Fruit fly (Drosophila melanogaster) whole organism, embryonic: ENCODE measurements around the gene CG4293.
A peak's percentile ranks its signal among the peaks of the same experiment; 100 is the strongest.

Experiments
- ATbp ChIP-seq: fragments of 200-800 bp; sonication (Bioruptor generic); optimal IDR thresholded peaks from 2 replicates; lab custom pipeline; 2017; ENCODE audit warnings: missing biosample characterization, mild to moderate bottlenecking, missing genetic modification characterization, missing genetic modification reagents
- BEAF-32 ChIP-seq: fragments of 200-800 bp; sonication (Bioruptor generic); optimal IDR thresholded peaks from 3 replicates; lab custom pipeline; 2017; ENCODE audit warnings: missing biosample characterization, missing genetic modification characterization, mild to moderate bottlenecking, moderate library complexity, missing genetic modification reagents
- C15 ChIP-seq: fragments of 200-800 bp; sonication (Bioruptor generic); IDR thresholded peaks from 3 replicates; pipeline ENCODE4 v1.3.6; 2022; ENCODE audit warnings: missing biosample characterization, missing genetic modification characterization
- CG10431 ChIP-seq: fragments of 200-800 bp; sonication (Bioruptor generic); optimal IDR thresholded peaks from 3 replicates; lab custom pipeline; 2018; ENCODE audit warnings: missing biosample characterization, mild to moderate bottlenecking, missing genetic modification characterization
- CG10979 ChIP-seq: fragments of 200-800 bp; sonication (Bioruptor generic); optimal IDR thresholded peaks from 2 replicates; lab custom pipeline; 2018; ENCODE audit warnings: missing biosample characterization, mild to moderate bottlenecking, missing genetic modification characterization, moderate library complexity
- CG11695 ChIP-seq: fragments of 200-800 bp; sonication (Bioruptor generic); IDR thresholded peaks from 3 replicates; pipeline ENCODE4 v1.3.6; 2022; ENCODE audit warnings: missing biosample characterization, missing genetic modification characterization
- CG12744 ChIP-seq: fragments of 200-800 bp; sonication (Bioruptor generic); optimal IDR thresholded peaks from 2 replicates; lab custom pipeline; 2016; ENCODE audit warnings: missing biosample characterization, missing genetic modification characterization
- CG14014 ChIP-seq: fragments of 200-800 bp; sonication (Bioruptor generic); IDR thresholded peaks from 2 replicates; pipeline ENCODE4 v1.3.6; 2022; ENCODE audit warnings: missing biosample characterization, missing genetic modification characterization
- CG14441 ChIP-seq: fragments of 200-800 bp; sonication (Bioruptor generic); IDR thresholded peaks from 2 replicates; pipeline ENCODE4 v1.3.6; 2022; ENCODE audit warnings: missing biosample characterization, missing genetic modification characterization
- CG15073 ChIP-seq: fragments of 200-800 bp; sonication (Bioruptor generic); optimal IDR thresholded peaks from 2 replicates; lab custom pipeline; 2016; ENCODE audit warnings: missing biosample characterization, missing genetic modification characterization
- CG15269 ChIP-seq: fragments of 200-800 bp; sonication (Bioruptor generic); optimal IDR thresholded peaks from 2 replicates; lab custom pipeline; 2018; ENCODE audit warnings: missing biosample characterization, mild to moderate bottlenecking, missing genetic modification characterization, moderate library complexity
- CG15479 ChIP-seq: fragments of 200-800 bp; sonication (Bioruptor generic); optimal IDR thresholded peaks from 3 replicates; lab custom pipeline; 2019; ENCODE audit warnings: missing biosample characterization, mild to moderate bottlenecking, missing genetic modification characterization, moderate library complexity
- CG17186 ChIP-seq: fragments of 200-800 bp; sonication (Bioruptor generic); optimal IDR thresholded peaks from 3 replicates; lab custom pipeline; 2017; ENCODE audit warnings: missing biosample characterization, missing genetic modification reagents, missing genetic modification characterization
- CG32772 ChIP-seq: fragments of 200-800 bp; sonication (Bioruptor generic); IDR thresholded peaks from 2 replicates; pipeline ENCODE4 v1.3.6; 2022; ENCODE audit warnings: missing biosample characterization, missing genetic modification characterization
- CG3281 ChIP-seq: fragments of 200-800 bp; sonication (Bioruptor generic); optimal IDR thresholded peaks from 3 replicates; lab custom pipeline; 2017; ENCODE audit warnings: missing biosample characterization, mild to moderate bottlenecking, missing genetic modification characterization
- CG3838 ChIP-seq: fragments of 200-800 bp; sonication (Bioruptor generic); optimal IDR thresholded peaks from 3 replicates; lab custom pipeline; 2016; ENCODE audit warnings: missing biosample characterization, missing genetic modification characterization
- CG7372 ChIP-seq: fragments of 200-800 bp; sonication (Bioruptor generic); IDR thresholded peaks from 2 replicates; pipeline ENCODE4 v1.3.6; 2022; ENCODE audit warnings: missing biosample characterization, missing genetic modification characterization
- CG7987 ChIP-seq: fragments of 200-800 bp; sonication (Bioruptor generic); optimal IDR thresholded peaks from 2 replicates; lab custom pipeline; 2018; ENCODE audit warnings: missing biosample characterization, mild to moderate bottlenecking, missing genetic modification characterization, moderate library complexity
- D ChIP-seq, 2 experiments: fragments of 200-800 bp in 1 of 2; fragments of >200 bp in 1 of 2; sonication (Bioruptor generic) in 1 of 2; optimal IDR thresholded peaks; 2 replicates in 1 of 2; 3 replicates in 1 of 2; lab custom pipeline; 2017; ENCODE audit warnings: mild to moderate bottlenecking in 1 of 2, missing biosample characterization in 1 of 2, missing genetic modification characterization in 1 of 2, missing genetic modification reagents in 1 of 2
- Doc3 ChIP-seq: fragments of 200-800 bp; sonication (Bioruptor generic); IDR thresholded peaks from 3 replicates; pipeline ENCODE4 v1.3.6; 2022; ENCODE audit warnings: missing biosample characterization, missing genetic modification characterization; ENCODE audit not compliant: partially characterized antibody
- Dp ChIP-seq: fragments of 200-800 bp; sonication (Bioruptor generic); optimal IDR thresholded peaks from 2 replicates; lab custom pipeline; 2018; ENCODE audit warnings: missing biosample characterization, mild to moderate bottlenecking, missing genetic modification characterization, moderate library complexity
- Fer2 ChIP-seq: fragments of 200-800 bp; sonication (Bioruptor generic); optimal IDR thresholded peaks from 2 replicates; lab custom pipeline; 2018; ENCODE audit warnings: missing biosample characterization, mild to moderate bottlenecking, missing genetic modification characterization, moderate library complexity
- GATAe ChIP-seq: fragments of 200-800 bp; sonication (Bioruptor generic); conservative IDR thresholded peaks from 2 replicates; pipeline ENCODE4 v1.3.6; 2022; ENCODE audit warnings: missing biosample characterization, missing genetic modification characterization
- H2.0 ChIP-seq: fragments of 200-800 bp; sonication (Bioruptor generic); IDR thresholded peaks from 2 replicates; pipeline ENCODE4 v1.3.6; 2022; ENCODE audit warnings: missing biosample characterization, missing genetic modification characterization
- HLH4C ChIP-seq: fragments of 200-800 bp; sonication (Bioruptor generic); IDR thresholded peaks from 3 replicates; pipeline ENCODE4 v1.3.6; 2022; ENCODE audit warnings: missing biosample characterization, missing genetic modification characterization; ENCODE audit not compliant: partially characterized antibody
- Hmx ChIP-seq: fragments of 200-800 bp; sonication (Bioruptor generic); optimal IDR thresholded peaks from 2 replicates; lab custom pipeline; 2016; ENCODE audit warnings: missing biosample characterization, missing genetic modification characterization
- Kr ChIP-seq: fragments of 200-800 bp; sonication (Bioruptor generic); optimal IDR thresholded peaks from 2 replicates; lab custom pipeline; 2017; ENCODE audit warnings: missing biosample characterization, mild to moderate bottlenecking, missing genetic modification characterization
- MESR4 ChIP-seq: fragments of 200-800 bp; sonication (Bioruptor generic); optimal IDR thresholded peaks from 2 replicates; lab custom pipeline; 2018; ENCODE audit warnings: missing biosample characterization, mild to moderate bottlenecking, missing genetic modification characterization, moderate library complexity
- NFAT ChIP-seq: fragments of 200-800 bp; sonication (Bioruptor generic); IDR thresholded peaks from 2 replicates; pipeline ENCODE4 v1.3.6; 2022; ENCODE audit warnings: missing biosample characterization, missing genetic modification characterization
- Pdp1 ChIP-seq, 2 experiments: fragments of 200-800 bp; sonication (Bioruptor generic); optimal IDR thresholded peaks; 3 replicates each; lab custom pipeline; 2016; ENCODE audit warnings: missing biosample characterization in 2 of 2, missing genetic modification characterization in 2 of 2, mild to moderate bottlenecking in 1 of 2, moderate library complexity in 1 of 2
- Rfx ChIP-seq: fragments of 200-800 bp; sonication (Bioruptor generic); IDR thresholded peaks from 2 replicates; pipeline ENCODE4 v1.3.6; 2022; ENCODE audit warnings: missing biosample characterization, missing genetic modification characterization
- Sin3A ChIP-seq: fragments of >200 bp; optimal IDR thresholded peaks from 2 replicates; lab custom pipeline; 2018
- Ssrp ChIP-seq: fragments of 200-800 bp; sonication (Bioruptor generic); optimal IDR thresholded peaks from 2 replicates; lab custom pipeline; 2018; ENCODE audit warnings: missing biosample characterization, mild to moderate bottlenecking, missing genetic modification characterization, moderate library complexity
- YL-1 ChIP-seq: fragments of 200-800 bp; sonication (Bioruptor generic); optimal IDR thresholded peaks from 3 replicates; lab custom pipeline; 2017; ENCODE audit warnings: missing biosample characterization, mild to moderate bottlenecking, missing genetic modification characterization
- ase ChIP-seq: fragments of 200-800 bp; sonication (Bioruptor generic); IDR thresholded peaks from 3 replicates; pipeline ENCODE4 v1.3.6; 2022; ENCODE audit warnings: missing biosample characterization, missing genetic modification characterization
- bbx ChIP-seq: fragments of 200-800 bp; sonication (Bioruptor generic); IDR thresholded peaks from 2 replicates; pipeline ENCODE4 v1.3.6; 2022; ENCODE audit warnings: missing biosample characterization, missing genetic modification characterization; ENCODE audit not compliant: partially characterized antibody
- bcd ChIP-seq: fragments of 200-800 bp; sonication (Bioruptor generic); optimal IDR thresholded peaks from 2 replicates; lab custom pipeline; 2017; ENCODE audit warnings: missing biosample characterization, mild to moderate bottlenecking, missing genetic modification characterization
- crol ChIP-seq: fragments of 200-800 bp; sonication (Bioruptor generic); IDR thresholded peaks from 2 replicates; pipeline ENCODE4 v1.3.6; 2022; ENCODE audit warnings: missing biosample characterization, missing genetic modification characterization
- ems ChIP-seq: fragments of 200-800 bp; sonication (Bioruptor generic); optimal IDR thresholded peaks from 3 replicates; lab custom pipeline; 2016; ENCODE audit warnings: missing biosample characterization, missing genetic modification characterization
- exex ChIP-seq: fragments of 200-800 bp; sonication (Bioruptor generic); optimal IDR thresholded peaks from 4 replicates; lab custom pipeline; 2018; ENCODE audit warnings: missing biosample characterization, mild to moderate bottlenecking, missing genetic modification characterization, moderate library complexity
- fru ChIP-seq: fragments of >200 bp; optimal IDR thresholded peaks from 2 replicates; lab custom pipeline; 2017
- ftz-f1 ChIP-seq: fragments of 200-800 bp; sonication (Bioruptor generic); optimal IDR thresholded peaks from 2 replicates; lab custom pipeline; 2016; ENCODE audit warnings: missing biosample characterization, missing genetic modification characterization
- insv ChIP-seq, 2 experiments: fragments of 200-800 bp; sonication (Bioruptor generic); optimal IDR thresholded peaks; 3 replicates each; lab custom pipeline; 2016 to 2018; ENCODE audit warnings: missing biosample characterization in 2 of 2, missing genetic modification characterization in 2 of 2
- klu ChIP-seq: fragments of 200-800 bp; sonication (Bioruptor generic); IDR thresholded peaks from 2 replicates; pipeline ENCODE4 v1.3.6; 2022; ENCODE audit warnings: missing biosample characterization, missing genetic modification characterization
- kni ChIP-seq: fragments of 200-800 bp; sonication (Bioruptor generic); optimal IDR thresholded peaks from 3 replicates; lab custom pipeline; 2017; ENCODE audit warnings: mild to moderate bottlenecking, missing biosample characterization, missing genetic modification reagents, missing genetic modification characterization
- mirr ChIP-seq: fragments of 200-800 bp; sonication (Bioruptor generic); optimal IDR thresholded peaks from 3 replicates; lab custom pipeline; 2018; ENCODE audit warnings: missing biosample characterization, mild to moderate bottlenecking, missing genetic modification characterization
- pb ChIP-seq: fragments of 200-800 bp; sonication (Bioruptor generic); optimal IDR thresholded peaks from 3 replicates; lab custom pipeline; 2016; ENCODE audit warnings: missing biosample characterization, missing genetic modification characterization
- sd ChIP-seq: fragments of 200-800 bp; sonication (Bioruptor generic); optimal IDR thresholded peaks from 3 replicates; lab custom pipeline; 2018; ENCODE audit warnings: missing biosample characterization, mild to moderate bottlenecking, missing genetic modification characterization, moderate library complexity
- sug ChIP-seq: fragments of 200-800 bp; optimal IDR thresholded peaks from 2 replicates; lab custom pipeline; 2019; ENCODE audit warnings: missing biosample characterization, mild to moderate bottlenecking, missing genetic modification characterization, moderate library complexity
- trem ChIP-seq: fragments of 200-800 bp; optimal IDR thresholded peaks from 3 replicates; lab custom pipeline; 2019; ENCODE audit warnings: missing biosample characterization, mild to moderate bottlenecking, missing genetic modification characterization, moderate library complexity

The CG4293 gene

DNA sequence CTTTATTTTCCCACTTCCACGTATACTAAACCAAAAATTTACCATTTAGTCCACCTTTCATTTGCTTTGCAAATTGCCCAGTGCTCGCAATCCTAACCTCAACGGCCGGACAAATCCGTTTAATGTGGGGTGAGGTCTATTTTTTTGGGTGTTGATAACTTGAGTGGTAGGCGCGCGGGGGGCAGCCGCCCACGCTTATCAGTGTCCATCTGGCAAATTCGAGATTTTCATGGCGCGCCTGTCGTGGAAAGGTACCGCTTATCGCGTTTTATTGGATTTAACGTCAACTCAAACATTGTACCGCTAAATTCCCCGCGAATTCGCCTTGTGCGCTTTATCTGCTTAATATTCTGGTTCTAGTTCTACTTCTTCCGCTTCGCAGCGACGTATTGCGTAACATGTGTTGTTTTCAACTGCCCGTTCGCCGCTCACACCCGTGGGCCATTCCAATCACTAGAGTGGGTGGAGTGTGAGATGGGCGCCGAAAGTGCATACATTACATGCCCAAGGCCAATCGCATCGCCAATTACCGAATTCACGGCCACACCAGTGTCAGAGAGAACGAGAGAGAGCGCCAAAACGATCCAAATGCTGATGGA, 37.3 kb downstream of the CG4293 start:
- peak; percentile 53; the same call in 1 of the 2 replicates for TF ChIP-seq klu (GFP tag; lab: Robert Waterston, UW)
- no peak for TF ChIP-seq ase (GFP tag; lab: Robert Waterston, UW)
- peak; percentile 67 for TF ChIP-seq GATAe (GFP tag; lab: Robert Waterston, UW)
- TF ChIP-seq CG17186: no peak
- TF ChIP-seq CG7372 (GFP tag; lab: Robert Waterston, UW): no peak
- TF ChIP-seq CG10979 (tag; lab: Kevin White, UChicago): no peak
- TF ChIP-seq bbx (GFP tag; lab: Robert Waterston, UW): no peak
- peak; percentile 60 for TF ChIP-seq exex (tag; lab: Kevin White, UChicago)
- no peak for TF ChIP-seq fru
- TF ChIP-seq YL-1 (GFP tag; lab: Kevin White, UChicago): no peak
- no peak for TF ChIP-seq Fer2 (tag; lab: Kevin White, UChicago)
- TF ChIP-seq pb (GFP tag; lab: Kevin White, UChicago): no peak
- no peak for TF ChIP-seq bcd (GFP tag; lab: Kevin White, UChicago)
- no peak for TF ChIP-seq ems (GFP tag; lab: Kevin White, UChicago)
- TF ChIP-seq CG14441 (GFP tag; lab: Robert Waterston, UW): no peak
- TF ChIP-seq crol: peak; percentile 83
- TF ChIP-seq Rfx (GFP tag; lab: Robert Waterston, UW): no peak
- TF ChIP-seq sug: peak; percentile 96
- no peak for TF ChIP-seq CG32772 (GFP tag; lab: Robert Waterston, UW)
- no peak for TF ChIP-seq CG11695 (GFP tag; lab: Robert Waterston, UW)
- TF ChIP-seq CG14014: no peak
- TF ChIP-seq H2.0 (GFP tag; lab: Robert Waterston, UW): no peak
- peak; percentile 67 for TF ChIP-seq sd
- TF ChIP-seq C15 (GFP tag; lab: Robert Waterston, UW): no peak
- no peak for TF ChIP-seq Hmx
- no peak for TF ChIP-seq D (optimal IDR thresholded peaks at IDR 0.05; lab: Kevin White, UChicago)
- no peak for TF ChIP-seq D (GFP tag; optimal IDR thresholded peaks at IDR 0.05; lab: Kevin White, UChicago)
- TF ChIP-seq Dp: no peak
- no peak for TF ChIP-seq CG7987 (GFP tag; lab: Kevin White, UChicago)
- peak; percentile 49 for TF ChIP-seq mirr
- peak in 1 of 2 experiments; percentile 99 for TF ChIP-seq Pdp1 (GFP tag; optimal IDR thresholded peaks at IDR 0.05; lab: Kevin White, UChicago)
- no peak for TF ChIP-seq trem (tag; lab: Kevin White, UChicago)
- no peak for TF ChIP-seq insv (GFP tag; optimal IDR thresholded peaks at IDR 0.05; lab: Kevin White, UChicago)
- TF ChIP-seq CG15269 (tag; lab: Kevin White, UChicago): no peak
- peak; percentile 33 for TF ChIP-seq CG15479 (GFP tag; lab: Kevin White, UChicago)
- TF ChIP-seq NFAT: peak; percentile 51; the same call in 1 of the 2 replicates
- no peak for TF ChIP-seq CG3281 (GFP tag; lab: Kevin White, UChicago)
- 0 out of 3 replicates have a peak, but pooled peaks have one; percentile 8 for TF ChIP-seq HLH4C (GFP tag; lab: Robert Waterston, UW)
- TF ChIP-seq Sin3A (lab: Kevin White, UChicago): no peak
- no peak for TF ChIP-seq CG10431 (GFP tag; lab: Kevin White, UChicago)
- TF ChIP-seq Doc3: no peak
- TF ChIP-seq CG15073 (GFP tag; lab: Kevin White, UChicago): no peak
- TF ChIP-seq Kr: no peak
- no peak for TF ChIP-seq BEAF-32 (GFP tag; lab: Kevin White, UChicago)
- no peak for TF ChIP-seq kni (GFP tag; lab: Kevin White, UChicago)
- no peak for TF ChIP-seq MESR4 (GFP tag; lab: Kevin White, UChicago)
- no peak for TF ChIP-seq Ssrp (tag; lab: Kevin White, UChicago)
- peak; percentile 16 for TF ChIP-seq ftz-f1 (GFP tag; lab: Kevin White, UChicago)
- TF ChIP-seq ATbp: no peak
- no peak for TF ChIP-seq CG12744
- TF ChIP-seq CG3838: no peak
